Worm (Caenorhabditis elegans) whole organism, L3 larva: Measurements from ENCODE around the gene F10E7.2.

Experiments
- aly-2 ChIP-seq: fragments of 150-350 bp; optimal IDR thresholded peaks from 2 replicates; lab custom pipeline; 2014; ENCODE audit warnings: missing biosample characterization, missing genetic modification characterization
- ceh-82 ChIP-seq: fragments of 150-350 bp; optimal IDR thresholded peaks from 2 replicates; lab custom pipeline; 2014; ENCODE audit warnings: missing biosample characterization, missing genetic modification characterization
- ceh-9 ChIP-seq: sonication (generic microtip); optimal IDR thresholded peaks from 2 replicates; lab custom pipeline; 2018; ENCODE audit warnings: missing biosample characterization, missing genetic modification characterization
- elt-3 ChIP-seq, 3 experiments: fragments of 150-350 bp in 1 of 3; sonication (generic microtip) in 2 of 3; optimal IDR thresholded peaks; 2 replicates in 2 of 3; 4 replicates in 1 of 3; lab custom pipeline; 2014 to 2017; ENCODE audit warnings: missing biosample characterization in 3 of 3, missing genetic modification characterization in 3 of 3
- lin-15B ChIP-seq: fragments of 150-350 bp; optimal IDR thresholded peaks from 2 replicates; lab custom pipeline; 2014; ENCODE audit warnings: missing biosample characterization, missing genetic modification characterization
- nfya-1 ChIP-seq: sonication (generic microtip); optimal IDR thresholded peaks from 2 replicates; lab custom pipeline; 2017; ENCODE audit warnings: missing genetic modification characterization, mild to moderate bottlenecking, missing compliant biosample characterization, antibody characterized with exemption, moderate library complexity; ENCODE audit not compliant: insufficient read depth
- nhr-28 ChIP-seq: fragments of 150-350 bp; optimal IDR thresholded peaks from 2 replicates; lab custom pipeline; 2014; ENCODE audit warnings: missing biosample characterization, missing genetic modification characterization
- unc-62 ChIP-seq: fragments of 150-350 bp; sonication (generic microtip); optimal IDR thresholded peaks from 4 replicates; lab custom pipeline; 2014; ENCODE audit warnings: missing biosample characterization, missing genetic modification reagents, missing genetic modification characterization

- TF ChIP-seq nhr-28 (tag; lab: Kevin White, UChicago) (no peak), aly-2 (no peak), elt-3 (tag; optimal IDR thresholded peaks at IDR 0.05; lab: Kevin White, UChicago) (no peak), unc-62 (GFP tag; lab: Kevin White, UChicago) (no peak), ceh-82 (tag; lab: Kevin White, UChicago) (no peak), ceh-9 (tag; lab: Kevin White, UChicago) (no peak), lin-15B (no peak), nfya-1 (tag; lab: Kevin White, UChicago) (no peak)
Observed at ce11 chrII:7166768-7167167, 44.7 kb downstream of the F10E7.2 start.
